Worm (Caenorhabditis elegans): ENCODE results near the gene Y40B10A.11.

The Y40B10A.11 gene

ce11 chrV:2081269-2081668 lies 29.9 kb upstream of the Y40B10A.11 start:
- no peak for TF ChIP-seq aptf-3 (GFP tag; IDR thresholded peaks at IDR 0.05)
- TF ChIP-seq ztf-28 (GFP tag; IDR thresholded peaks at IDR 0.05) = no peak
- no peak for TF ChIP-seq ceh-27 (GFP tag; optimal IDR thresholded peaks at IDR 0.05)
- TF ChIP-seq cebp-1 (GFP tag; IDR thresholded peaks at IDR 0.05) = no peak
- no peak for TF ChIP-seq cebp-1 (tag; optimal IDR thresholded peaks at IDR 0.05)

DNA sequence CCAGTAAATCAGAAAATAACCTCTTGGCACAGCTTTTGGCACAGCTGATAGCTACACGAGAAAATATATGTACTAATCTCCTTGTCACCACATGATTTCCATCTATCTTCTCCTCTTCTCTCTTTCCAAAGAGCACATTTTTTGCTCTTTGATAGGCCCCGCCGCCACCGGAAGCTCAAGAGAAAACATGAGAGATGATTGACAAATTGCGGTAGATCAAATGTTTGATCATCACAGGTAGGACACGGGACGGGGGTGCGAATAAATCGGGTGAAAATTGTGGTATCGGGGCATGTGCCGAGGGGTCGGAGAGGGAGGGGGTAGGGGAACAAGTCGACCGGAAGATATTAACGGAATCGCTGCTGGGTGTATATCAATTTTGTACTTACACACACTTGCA lies 24.6 kb upstream of the Y40B10A.11 start:
- TF ChIP-seq somi-1 (GFP tag; optimal IDR thresholded peaks at IDR 0.05) = peak; percentile 36
- TF ChIP-seq Y53G8AR.9 (GFP tag; conservative IDR thresholded peaks at IDR 0.05) = no peak
- TF ChIP-seq snpc-1.3 (tag; optimal IDR thresholded peaks at IDR 0.05; ENCODE audit: insufficient read depth) = no peak
- TF ChIP-seq zfh-2 (GFP tag; conservative IDR thresholded peaks at IDR 0.05) = peak; percentile 44; the same call in 1 of the 2 replicates
- no peak for TF ChIP-seq F57A8.1 (GFP tag; optimal IDR thresholded peaks at IDR 0.05)
- TF ChIP-seq ztf-22 (GFP tag; optimal IDR thresholded peaks at IDR 0.05) = no peak
- TF ChIP-seq nhr-27 (tag; optimal IDR thresholded peaks at IDR 0.05) = no peak
- TF ChIP-seq unc-130 (GFP tag; optimal IDR thresholded peaks at IDR 0.05) = no peak
- TF ChIP-seq hlh-26 (GFP tag; conservative IDR thresholded peaks at IDR 0.05) = no peak
- TF ChIP-seq F49E8.2 (tag; optimal IDR thresholded peaks at IDR 0.05; ENCODE audit: insufficient read depth) = no peak
- TF ChIP-seq dpff-1 (tag; optimal IDR thresholded peaks at IDR 0.05) = no peak
- no peak for TF ChIP-seq ztf-18 (tag; optimal IDR thresholded peaks at IDR 0.05)
- no peak for TF ChIP-seq F52B5.7 (tag; optimal IDR thresholded peaks at IDR 0.05)
- TF ChIP-seq lin-35 (GFP tag; optimal IDR thresholded peaks at IDR 0.05) = no peak
- TF ChIP-seq F57C9.4 (tag; optimal IDR thresholded peaks at IDR 0.05) = no peak

DNA sequence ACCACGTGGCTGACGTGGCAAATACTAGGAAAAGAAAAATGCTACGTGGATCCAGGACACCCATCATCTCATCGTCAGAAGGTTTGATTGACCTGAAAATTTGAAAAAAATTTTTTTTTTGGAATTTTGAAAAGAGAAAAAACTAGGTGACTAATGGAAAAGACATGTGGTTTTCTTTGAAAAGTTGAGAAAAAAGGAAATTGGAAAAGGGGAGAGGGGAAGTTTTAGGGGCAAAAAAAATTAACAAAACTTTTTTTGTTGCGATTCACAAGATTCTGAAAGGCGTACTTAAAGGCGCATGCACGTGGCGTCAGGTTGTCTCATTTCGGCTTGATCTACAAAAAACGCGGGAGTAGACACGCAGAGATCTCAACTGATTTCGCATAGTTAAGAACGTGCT lies 21.4 kb upstream of the Y40B10A.11 start, which contains the start of gene Y40B10A.9:
TSS of gene Y40B10A.9 (minus strand) at position 101 of the 400 bp plus-strand sequence.
- TF ChIP-seq bed-1 (GFP tag; IDR thresholded peaks at IDR 0.05) = no peak

ce11 chrV:2068728-2069443 lies 17.5 kb upstream of the Y40B10A.11 start:
- TF ChIP-seq ztf-3 (GFP tag; optimal IDR thresholded peaks at IDR 0.05) = no peak
- no peak for TF ChIP-seq egrh-3 (GFP tag; IDR thresholded peaks at IDR 0.05)
- peak; percentile 32; the same call in 1 of the 2 replicates for TF ChIP-seq dox-1 (GFP tag; IDR thresholded peaks at IDR 0.05)
- TF ChIP-seq lin-26 (GFP tag; IDR thresholded peaks at IDR 0.05) = peak; percentile 7; the same call in 1 of the 2 replicates
- TF ChIP-seq pbrm-1 (GFP tag; IDR thresholded peaks at IDR 0.05) = no peak
- 0 out of 2 replicates have a peak, but pooled peaks have one; percentile 40 for TF ChIP-seq attf-6 (GFP tag; IDR thresholded peaks at IDR 0.05)
- no peak for TF ChIP-seq egl-18 (GFP tag; IDR thresholded peaks at IDR 0.05)
- no peak for TF ChIP-seq let-607 (tag; optimal IDR thresholded peaks at IDR 0.05)
- no peak for TF ChIP-seq xnd-1 (tag; optimal IDR thresholded peaks at IDR 0.05)
- peak; percentile 8 for TF ChIP-seq tbp1 (GFP tag; optimal IDR thresholded peaks at IDR 0.05)
- TF ChIP-seq hmg-1.2 (GFP tag; IDR thresholded peaks at IDR 0.05) = no peak
- TF ChIP-seq ama-1 (optimal IDR thresholded peaks at IDR 0.05) = no peak
- TF ChIP-seq ama-1 (GFP tag; optimal IDR thresholded peaks at IDR 0.05) = no peak
- TF ChIP-seq rec-8 (tag; optimal IDR thresholded peaks at IDR 0.05) = no peak
- no peak for TF ChIP-seq lir-1 (GFP tag; conservative IDR thresholded peaks at IDR 0.05)
- TF ChIP-seq ztf-26 (tag; optimal IDR thresholded peaks at IDR 0.05) = no peak
- no peak for TF ChIP-seq Y53G8AR.9 (GFP tag; conservative IDR thresholded peaks at IDR 0.05)
- TF ChIP-seq snpc-3.4 (tag; optimal IDR thresholded peaks at IDR 0.05) = peak; percentile 13
- no peak for TF ChIP-seq zim-3 (tag; optimal IDR thresholded peaks at IDR 0.05)
- TF ChIP-seq sptf-2 (GFP tag; optimal IDR thresholded peaks at IDR 0.05) = no peak
- TF ChIP-seq tbx-9 (tag; optimal IDR thresholded peaks at IDR 0.05; ENCODE audit: borderline replicate concordance) = no peak
- no peak for TF ChIP-seq lsl-1 (GFP tag; optimal IDR thresholded peaks at IDR 0.05)
- peak; percentile 62 for TF ChIP-seq zfh-2 (GFP tag; conservative IDR thresholded peaks at IDR 0.05)
- TF ChIP-seq F33H1.4 (GFP tag; IDR thresholded peaks at IDR 0.05) = 0 out of 2 replicates have a peak, but pooled peaks have one; percentile 7

Measured in whole organism, young adult.